Fruit fly (Drosophila melanogaster) whole organism, embryonic: ENCODE measurements around the gene mora.

ENCODE experiments used
- BEAF-32 ChIP-seq: fragments of 200-800 bp; sonication (Bioruptor generic); optimal IDR thresholded peaks from 3 replicates; lab custom pipeline; 2017; ENCODE audit warnings: missing biosample characterization, missing genetic modification characterization, mild to moderate bottlenecking, moderate library complexity, missing genetic modification reagents
- Bgb ChIP-seq: fragments of 200-800 bp; sonication (Bioruptor generic); IDR thresholded peaks from 2 replicates; pipeline ENCODE4 v1.3.6; 2022; ENCODE audit warnings: missing biosample characterization, missing genetic modification characterization; ENCODE audit not compliant: partially characterized antibody
- CG1024 ChIP-seq: fragments of 200-800 bp; sonication (Bioruptor generic); IDR thresholded peaks from 2 replicates; pipeline ENCODE4 v1.3.6; 2022; ENCODE audit warnings: missing biosample characterization, missing genetic modification characterization
- CG10366 ChIP-seq: fragments of 200-800 bp; sonication (Bioruptor generic); IDR thresholded peaks from 2 replicates; pipeline ENCODE4 v1.3.6; 2022; ENCODE audit warnings: missing biosample characterization, missing genetic modification characterization
- CG10565 ChIP-seq: fragments of 200-800 bp; sonication (Bioruptor generic); optimal IDR thresholded peaks from 3 replicates; lab custom pipeline; 2016; ENCODE audit warnings: missing biosample characterization, mild to moderate bottlenecking, missing genetic modification characterization
- CG11398 ChIP-seq: fragments of 200-800 bp; sonication (Bioruptor generic); optimal IDR thresholded peaks from 2 replicates; lab custom pipeline; 2016; ENCODE audit warnings: missing biosample characterization, missing genetic modification characterization
- CG12942 ChIP-seq: fragments of 200-800 bp; sonication (Bioruptor generic); optimal IDR thresholded peaks from 3 replicates; lab custom pipeline; 2016; ENCODE audit warnings: missing biosample characterization, missing genetic modification characterization
- CG13424 ChIP-seq: fragments of 200-800 bp; sonication (Bioruptor generic); optimal IDR thresholded peaks from 2 replicates; lab custom pipeline; 2019; ENCODE audit warnings: missing biosample characterization, mild to moderate bottlenecking, missing genetic modification characterization, moderate library complexity
- CG15011 ChIP-seq: fragments of 200-800 bp; sonication (Bioruptor generic); optimal IDR thresholded peaks from 3 replicates; lab custom pipeline; 2018; ENCODE audit warnings: missing biosample characterization, mild to moderate bottlenecking, missing genetic modification characterization
- CG15601 ChIP-seq: fragments of 200-800 bp; sonication (Bioruptor generic); optimal IDR thresholded peaks from 3 replicates; lab custom pipeline; 2019; ENCODE audit warnings: missing biosample characterization, mild to moderate bottlenecking, missing genetic modification characterization, moderate library complexity
- CG15696 ChIP-seq: fragments of 200-800 bp; sonication (Bioruptor generic); optimal IDR thresholded peaks from 2 replicates; lab custom pipeline; 2019; ENCODE audit warnings: missing biosample characterization, mild to moderate bottlenecking, missing genetic modification characterization, moderate library complexity
- CG17829 ChIP-seq: fragments of 200-800 bp; optimal IDR thresholded peaks from 2 replicates; lab custom pipeline; 2019; ENCODE audit warnings: missing biosample characterization, mild to moderate bottlenecking, missing genetic modification characterization, moderate library complexity
- CG18476 ChIP-seq: fragments of 200-800 bp; sonication (Bioruptor generic); optimal IDR thresholded peaks from 2 replicates; lab custom pipeline; 2016; ENCODE audit warnings: missing biosample characterization, mild to moderate bottlenecking, missing genetic modification characterization
- CG31365 ChIP-seq: fragments of 200-800 bp; sonication (Bioruptor generic); optimal IDR thresholded peaks from 2 replicates; lab custom pipeline; 2018; ENCODE audit warnings: missing biosample characterization, mild to moderate bottlenecking, missing genetic modification characterization
- CG3163 ChIP-seq: fragments of 200-800 bp; sonication (Bioruptor generic); optimal IDR thresholded peaks from 3 replicates; lab custom pipeline; 2016; ENCODE audit warnings: missing biosample characterization, missing genetic modification characterization
- CG3407 ChIP-seq: fragments of 200-800 bp; sonication (Bioruptor generic); optimal IDR thresholded peaks from 2 replicates; lab custom pipeline; 2018; ENCODE audit warnings: missing biosample characterization, mild to moderate bottlenecking, missing genetic modification characterization
- CG4360 ChIP-seq: fragments of 200-800 bp; sonication (Bioruptor generic); IDR thresholded peaks from 2 replicates; pipeline ENCODE4 v1.3.6; 2022; ENCODE audit warnings: missing biosample characterization, missing genetic modification characterization
- CG4404 ChIP-seq: fragments of 200-800 bp; sonication (Bioruptor generic); IDR thresholded peaks from 2 replicates; pipeline ENCODE4 v1.3.6; 2022; ENCODE audit warnings: missing biosample characterization, missing genetic modification characterization
- CG5180 ChIP-seq: fragments of 200-800 bp; sonication (Bioruptor generic); optimal IDR thresholded peaks from 3 replicates; lab custom pipeline; 2017; ENCODE audit warnings: missing biosample characterization, missing genetic modification characterization, mild to moderate bottlenecking, moderate library complexity, missing genetic modification reagents
- CG5953 ChIP-seq: fragments of 200-800 bp; sonication (Bioruptor generic); IDR thresholded peaks from 2 replicates; pipeline ENCODE4 v1.3.6; 2022; ENCODE audit warnings: missing biosample characterization, missing genetic modification characterization
- CG7928 ChIP-seq: fragments of 200-800 bp; sonication (Bioruptor generic); optimal IDR thresholded peaks from 2 replicates; lab custom pipeline; 2017; ENCODE audit warnings: missing biosample characterization, mild to moderate bottlenecking, missing genetic modification characterization
- CG7987 ChIP-seq: fragments of 200-800 bp; sonication (Bioruptor generic); optimal IDR thresholded peaks from 2 replicates; lab custom pipeline; 2018; ENCODE audit warnings: missing biosample characterization, mild to moderate bottlenecking, missing genetic modification characterization, moderate library complexity
- CG9817 ChIP-seq: fragments of 200-800 bp; sonication (Bioruptor generic); optimal IDR thresholded peaks from 2 replicates; lab custom pipeline; 2018; ENCODE audit warnings: missing biosample characterization, mild to moderate bottlenecking, missing genetic modification characterization, moderate library complexity
- CoRest ChIP-seq: fragments of 200-800 bp; sonication (Bioruptor generic); optimal IDR thresholded peaks from 3 replicates; lab custom pipeline; 2018; ENCODE audit warnings: missing biosample characterization, mild to moderate bottlenecking, missing genetic modification characterization, moderate library complexity
- Drgx ChIP-seq: fragments of 200-800 bp; sonication (Bioruptor generic); IDR thresholded peaks from 2 replicates; pipeline ENCODE4 v1.3.6; 2022; ENCODE audit warnings: missing biosample characterization, missing genetic modification characterization
- MESR4 ChIP-seq: fragments of 200-800 bp; sonication (Bioruptor generic); optimal IDR thresholded peaks from 2 replicates; lab custom pipeline; 2018; ENCODE audit warnings: missing biosample characterization, mild to moderate bottlenecking, missing genetic modification characterization, moderate library complexity
- Max ChIP-seq: fragments of 200-800 bp; sonication (Bioruptor generic); optimal IDR thresholded peaks from 2 replicates; lab custom pipeline; 2016; ENCODE audit warnings: missing biosample characterization, mild to moderate bottlenecking, missing genetic modification characterization
- Med ChIP-seq: fragments of 200-800 bp; sonication (Bioruptor generic); peaks from one replicate; lab custom pipeline; 2016; ENCODE audit warnings: missing biosample characterization, missing genetic modification characterization, mild to moderate bottlenecking, inconsistent platforms, moderate library complexity
- NK7.1 ChIP-seq: fragments of 200-800 bp; sonication (Bioruptor generic); optimal IDR thresholded peaks from 3 replicates; lab custom pipeline; 2016; ENCODE audit warnings: missing biosample characterization, missing genetic modification characterization
- Neu2 ChIP-seq: fragments of 200-800 bp; sonication (Bioruptor generic); optimal IDR thresholded peaks from 3 replicates; lab custom pipeline; 2016; ENCODE audit warnings: missing biosample characterization, missing genetic modification characterization, borderline replicate concordance
- Opbp ChIP-seq: fragments of 200-800 bp; sonication (Bioruptor generic); IDR thresholded peaks from 3 replicates; pipeline ENCODE4 v1.3.6; 2022; ENCODE audit warnings: missing biosample characterization, missing genetic modification characterization; ENCODE audit not compliant: partially characterized antibody
- Vsx1 ChIP-seq: fragments of 200-800 bp; sonication (Bioruptor generic); optimal IDR thresholded peaks from 2 replicates; lab custom pipeline; 2017; ENCODE audit warnings: missing biosample characterization, mild to moderate bottlenecking, missing genetic modification characterization, missing genetic modification reagents
- ac ChIP-seq: fragments of 200-800 bp; sonication (Bioruptor generic); optimal IDR thresholded peaks from 3 replicates; lab custom pipeline; 2017; ENCODE audit warnings: missing biosample characterization, mild to moderate bottlenecking, missing genetic modification characterization
- ap ChIP-seq: fragments of 200-800 bp; sonication (Bioruptor generic); IDR thresholded peaks from 2 replicates; pipeline ENCODE4 v1.3.6; 2022; ENCODE audit warnings: missing biosample characterization, missing genetic modification characterization
- ato ChIP-seq: fragments of 200-800 bp; sonication (Bioruptor generic); IDR thresholded peaks from 2 replicates; pipeline ENCODE4 v1.3.6; 2022; ENCODE audit warnings: missing biosample characterization, missing genetic modification characterization; ENCODE audit not compliant: partially characterized antibody
- cg ChIP-seq: fragments of 200-800 bp; sonication (Bioruptor generic); optimal IDR thresholded peaks from 3 replicates; lab custom pipeline; 2019; ENCODE audit warnings: missing biosample characterization, mild to moderate bottlenecking, missing genetic modification characterization, moderate library complexity
- corto ChIP-seq: fragments of 200-800 bp; sonication (Bioruptor generic); optimal IDR thresholded peaks from 2 replicates; lab custom pipeline; 2016; ENCODE audit warnings: missing biosample characterization, mild to moderate bottlenecking, missing genetic modification characterization, moderate library complexity
- dan ChIP-seq: fragments of 200-800 bp; sonication (Bioruptor generic); IDR thresholded peaks from 2 replicates; pipeline ENCODE4 v1.3.6; 2022; ENCODE audit warnings: missing biosample characterization, missing genetic modification characterization
- eve ChIP-seq, 2 experiments: fragments of >200 bp; optimal IDR thresholded peaks; 2 replicates each; lab custom pipeline; 2017; ENCODE audit warnings: missing biosample characterization in 2 of 2, missing genetic modification characterization in 2 of 2
- exex ChIP-seq: fragments of 200-800 bp; sonication (Bioruptor generic); optimal IDR thresholded peaks from 4 replicates; lab custom pipeline; 2018; ENCODE audit warnings: missing biosample characterization, mild to moderate bottlenecking, missing genetic modification characterization, moderate library complexity
- ftz-f1 ChIP-seq: fragments of 200-800 bp; sonication (Bioruptor generic); optimal IDR thresholded peaks from 2 replicates; lab custom pipeline; 2016; ENCODE audit warnings: missing biosample characterization, missing genetic modification characterization
- gem ChIP-seq: fragments of 200-800 bp; sonication (Bioruptor generic); optimal IDR thresholded peaks from 2 replicates; lab custom pipeline; 2019; ENCODE audit warnings: missing biosample characterization, mild to moderate bottlenecking, missing genetic modification characterization, moderate library complexity
- lilli ChIP-seq: fragments of 200-800 bp; sonication (Bioruptor generic); optimal IDR thresholded peaks from 3 replicates; lab custom pipeline; 2016; ENCODE audit warnings: missing biosample characterization, missing genetic modification characterization
- nmo ChIP-seq: fragments of 200-800 bp; sonication (Bioruptor generic); optimal IDR thresholded peaks from 2 replicates; lab custom pipeline; 2018; ENCODE audit warnings: missing biosample characterization, mild to moderate bottlenecking, missing genetic modification characterization, moderate library complexity
- sc ChIP-seq, 3 experiments: fragments of >200 bp in 2 of 3; fragments of 200-800 bp in 1 of 3; sonication (Bioruptor generic) in 1 of 3; optimal IDR thresholded peaks; 2 replicates in 2 of 3; 3 replicates in 1 of 3; lab custom pipeline; 2017; ENCODE audit warnings: mild to moderate bottlenecking in 1 of 3, missing biosample characterization in 1 of 3, missing genetic modification characterization in 1 of 3, missing genetic modification reagents in 1 of 3
- sens-2 ChIP-seq: fragments of 200-800 bp; sonication (Bioruptor generic); IDR thresholded peaks from 2 replicates; pipeline ENCODE4 v1.3.6; 2022; ENCODE audit warnings: missing biosample characterization, missing genetic modification characterization
- sob ChIP-seq: fragments of 200-800 bp; sonication (Bioruptor generic); IDR thresholded peaks from 2 replicates; pipeline ENCODE4 v1.3.6; 2022; ENCODE audit warnings: missing biosample characterization, missing genetic modification characterization
- tgo ChIP-seq: fragments of 200-800 bp; sonication (Bioruptor generic); IDR thresholded peaks from 3 replicates; pipeline ENCODE4 v1.3.6; 2022; ENCODE audit warnings: missing biosample characterization, missing genetic modification characterization
- tna ChIP-seq: fragments of 200-800 bp; sonication (Bioruptor generic); IDR thresholded peaks from 2 replicates; pipeline ENCODE4 v1.3.6; 2022; ENCODE audit warnings: missing biosample characterization, missing genetic modification characterization; ENCODE audit not compliant: partially characterized antibody

mora gene

DNA sequence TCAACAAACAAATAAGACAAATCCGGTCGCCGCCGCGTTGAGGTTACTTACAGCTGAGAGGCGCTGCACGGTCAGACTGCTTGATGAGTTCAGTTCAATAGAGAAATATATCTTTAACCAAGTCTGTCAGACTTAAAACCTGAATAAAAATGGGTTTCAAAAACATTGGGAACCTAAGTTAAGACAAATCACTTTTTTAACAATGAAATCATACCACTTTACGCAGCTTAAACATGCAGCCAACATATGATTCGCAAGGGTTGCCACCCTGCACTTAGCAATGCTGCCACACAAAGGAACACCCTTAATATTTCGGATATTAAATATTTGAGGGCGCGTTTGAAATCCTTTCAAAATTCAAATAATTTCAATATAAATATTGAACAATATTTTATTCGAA, 2.5 kb downstream of the mora start, which contains the start of gene CG5515 (continued):
- no peak for TF ChIP-seq Vsx1 (GFP tag; lab: Kevin White, UChicago)
- peak; percentile 76 for TF ChIP-seq CG4404 (GFP tag; lab: Robert Waterston, UW)
- TF ChIP-seq CG5180, result no peak
- TF ChIP-seq gem (tag; lab: Kevin White, UChicago), result peak; percentile 92
- peak; percentile 51 for TF ChIP-seq CG1024
- peak; percentile 75 for TF ChIP-seq Drgx (GFP tag; lab: Robert Waterston, UW)
- TF ChIP-seq lilli, result peak; percentile 88
- TF ChIP-seq NK7.1, result peak; percentile 29
- no peak for TF ChIP-seq CG15011 (GFP tag; lab: Kevin White, UChicago)
- TF ChIP-seq MESR4 (GFP tag; lab: Kevin White, UChicago), result peak; percentile 59
- peak; percentile 95 for TF ChIP-seq CG13424 (tag; lab: Kevin White, UChicago)
- no peak for TF ChIP-seq cg (GFP tag; lab: Kevin White, UChicago)
- TF ChIP-seq CG15696 (tag; lab: Kevin White, UChicago), result peak; percentile 83
- peak; percentile 2 for TF ChIP-seq CG7928 (GFP tag; lab: Kevin White, UChicago)
- TF ChIP-seq BEAF-32 (GFP tag; lab: Kevin White, UChicago), result peak; percentile 32
- no peak for TF ChIP-seq ftz-f1 (GFP tag; lab: Kevin White, UChicago)
- TF ChIP-seq exex, result no peak
- peak; percentile 84 for TF ChIP-seq CoRest (tag; lab: Kevin White, UChicago)
- no peak for TF ChIP-seq CG10565 (GFP tag; lab: Kevin White, UChicago)
- peak; percentile 50 for TF ChIP-seq ap (GFP tag; lab: Robert Waterston, UW)
- TF ChIP-seq sob, result peak; percentile 92
- peak; percentile 97 for TF ChIP-seq Med (GFP tag; lab: Kevin White, UChicago)
- TF ChIP-seq CG15601 (tag; lab: Kevin White, UChicago), result peak; percentile 76
- TF ChIP-seq CG3407 (GFP tag; lab: Kevin White, UChicago), result peak; percentile 36
- no peak for TF ChIP-seq CG4360 (GFP tag; lab: Robert Waterston, UW)
- peak; percentile 66 for TF ChIP-seq CG18476 (GFP tag; lab: Kevin White, UChicago)
- TF ChIP-seq CG7987 (GFP tag; lab: Kevin White, UChicago), result peak; percentile 9
- peak; percentile 48; the same call in 1 of the 2 replicates for TF ChIP-seq sens-2
- TF ChIP-seq dan (GFP tag; lab: Robert Waterston, UW), result no peak
- TF ChIP-seq Neu2, result no peak
- peak; percentile 47 for TF ChIP-seq corto
- no peak for TF ChIP-seq CG31365 (tag; lab: Kevin White, UChicago)
- peak; percentile 69 for TF ChIP-seq Opbp (GFP tag; lab: Robert Waterston, UW)
- TF ChIP-seq CG12942 (GFP tag; lab: Kevin White, UChicago), result peak; percentile 70
- peak; percentile 43; the same call in 1 of the 2 replicates for TF ChIP-seq ato (GFP tag; lab: Robert Waterston, UW)
- TF ChIP-seq Max (GFP tag; lab: Kevin White, UChicago), result peak; percentile 71
- TF ChIP-seq CG5953 (GFP tag; lab: Robert Waterston, UW), result peak; percentile 79
- peak; percentile 53 for TF ChIP-seq CG11398 (GFP tag; lab: Kevin White, UChicago)
- TF ChIP-seq tna (GFP tag; lab: Robert Waterston, UW), result peak; percentile 81
- TF ChIP-seq nmo (GFP tag; lab: Kevin White, UChicago), result peak; percentile 87
- TF ChIP-seq CG3163 (GFP tag; lab: Kevin White, UChicago), result peak; percentile 76
- peak; percentile 83 for TF ChIP-seq tgo (GFP tag; lab: Robert Waterston, UW)
- TF ChIP-seq Bgb, result peak; percentile 77
- TF ChIP-seq ac (GFP tag; lab: Kevin White, UChicago), result no peak
- no peak for TF ChIP-seq sc (optimal IDR thresholded peaks at IDR 0.05; lab: Kevin White, UChicago)
- peak; percentile 20 for TF ChIP-seq sc (GFP tag; optimal IDR thresholded peaks at IDR 0.05; lab: Kevin White, UChicago)
- no peak for TF ChIP-seq eve (GFP tag; optimal IDR thresholded peaks at IDR 0.05; lab: Kevin White, UChicago)
- TF ChIP-seq CG17829 (tag; lab: Kevin White, UChicago), result peak; percentile 66
- peak; percentile 82 for TF ChIP-seq CG9817 (tag; lab: Kevin White, UChicago)
- TF ChIP-seq CG10366 (GFP tag; lab: Robert Waterston, UW), result peak; percentile 88
